Fruit fly (Drosophila melanogaster) whole organism, embryonic: ENCODE results near the gene CG13484.

Source experiments
- Antp ChIP-seq: fragments of 200-800 bp; sonication (Bioruptor generic); optimal IDR thresholded peaks from 3 replicates; lab custom pipeline; 2016; ENCODE audit warnings: missing biosample characterization, missing genetic modification characterization
- CG10209 ChIP-seq: fragments of 200-800 bp; sonication (Bioruptor generic); optimal IDR thresholded peaks from 3 replicates; lab custom pipeline; 2017; ENCODE audit warnings: missing biosample characterization, mild to moderate bottlenecking, missing genetic modification characterization, missing genetic modification reagents
- CG10959 ChIP-seq: fragments of 200-800 bp; sonication (Bioruptor generic); IDR thresholded peaks from 2 replicates; pipeline ENCODE4 v1.3.6; 2022; ENCODE audit warnings: missing biosample characterization, missing genetic modification characterization
- CG15269 ChIP-seq: fragments of 200-800 bp; sonication (Bioruptor generic); optimal IDR thresholded peaks from 2 replicates; lab custom pipeline; 2018; ENCODE audit warnings: missing biosample characterization, mild to moderate bottlenecking, missing genetic modification characterization, moderate library complexity
- CG2199 ChIP-seq: fragments of 200-800 bp; sonication (Bioruptor generic); IDR thresholded peaks from 3 replicates; pipeline ENCODE4 v1.3.6; 2022; ENCODE audit warnings: missing biosample characterization, missing genetic modification characterization
- CG2712 ChIP-seq: fragments of 200-800 bp; optimal IDR thresholded peaks from 3 replicates; lab custom pipeline; 2019; ENCODE audit warnings: missing biosample characterization, mild to moderate bottlenecking, missing genetic modification characterization, moderate library complexity
- CG33557 ChIP-seq: fragments of 200-800 bp; sonication (Bioruptor generic); optimal IDR thresholded peaks from 2 replicates; lab custom pipeline; 2019; ENCODE audit warnings: missing biosample characterization, mild to moderate bottlenecking, missing genetic modification characterization, moderate library complexity
- CG6272 ChIP-seq: fragments of 200-800 bp; sonication (Bioruptor generic); IDR thresholded peaks from 2 replicates; pipeline ENCODE4 v1.3.6; 2022; ENCODE audit warnings: missing biosample characterization, missing genetic modification characterization
- CG6813 ChIP-seq: fragments of 200-800 bp; sonication (Bioruptor generic); optimal IDR thresholded peaks from 2 replicates; lab custom pipeline; 2017; ENCODE audit warnings: missing biosample characterization, missing genetic modification characterization, mild to moderate bottlenecking, moderate library complexity, missing genetic modification reagents
- CG6854 ChIP-seq: fragments of 200-800 bp; sonication (Bioruptor generic); optimal IDR thresholded peaks from 3 replicates; lab custom pipeline; 2017; ENCODE audit warnings: missing biosample characterization, mild to moderate bottlenecking, missing genetic modification characterization
- CG8944 ChIP-seq: fragments of 200-800 bp; sonication (Bioruptor generic); optimal IDR thresholded peaks from 3 replicates; lab custom pipeline; 2016; ENCODE audit warnings: missing biosample characterization, missing genetic modification characterization
- D ChIP-seq, 2 experiments: fragments of 200-800 bp in 1 of 2; fragments of >200 bp in 1 of 2; sonication (Bioruptor generic) in 1 of 2; optimal IDR thresholded peaks; 2 replicates in 1 of 2; 3 replicates in 1 of 2; lab custom pipeline; 2017; ENCODE audit warnings: mild to moderate bottlenecking in 1 of 2, missing biosample characterization in 1 of 2, missing genetic modification characterization in 1 of 2, missing genetic modification reagents in 1 of 2
- Dek ChIP-seq: fragments of 200-800 bp; sonication (Bioruptor generic); optimal IDR thresholded peaks from 3 replicates; lab custom pipeline; 2019; ENCODE audit warnings: missing biosample characterization, mild to moderate bottlenecking, missing genetic modification characterization, moderate library complexity
- Dref ChIP-seq: fragments of 200-800 bp; sonication (Bioruptor generic); IDR thresholded peaks from 2 replicates; pipeline ENCODE4 v1.3.6; 2022; ENCODE audit warnings: missing biosample characterization, missing genetic modification characterization
- Ets97D ChIP-seq: fragments of 200-800 bp; sonication (Bioruptor generic); optimal IDR thresholded peaks from 3 replicates; lab custom pipeline; 2016; ENCODE audit warnings: missing biosample characterization, missing genetic modification characterization
- HLH3B ChIP-seq: fragments of 200-800 bp; sonication (Bioruptor generic); IDR thresholded peaks from 2 replicates; pipeline ENCODE4 v1.3.6; 2022; ENCODE audit warnings: missing biosample characterization, missing genetic modification characterization
- Mrtf ChIP-seq: fragments of 200-800 bp; sonication (Bioruptor generic); IDR thresholded peaks from 3 replicates; pipeline ENCODE4 v1.3.6; 2022; ENCODE audit warnings: missing biosample characterization, missing genetic modification characterization
- PHDP ChIP-seq: fragments of 200-800 bp; sonication (Bioruptor generic); optimal IDR thresholded peaks from 3 replicates; lab custom pipeline; 2018; ENCODE audit warnings: missing biosample characterization, mild to moderate bottlenecking, missing genetic modification characterization, moderate library complexity
- Pdp1 ChIP-seq, 2 experiments: fragments of 200-800 bp; sonication (Bioruptor generic); optimal IDR thresholded peaks; 3 replicates each; lab custom pipeline; 2016; ENCODE audit warnings: missing biosample characterization in 2 of 2, missing genetic modification characterization in 2 of 2, mild to moderate bottlenecking in 1 of 2, moderate library complexity in 1 of 2
- Xrp1 ChIP-seq: fragments of 200-800 bp; sonication (Bioruptor generic); IDR thresholded peaks from 2 replicates; pipeline ENCODE4 v1.3.6; 2022; ENCODE audit warnings: missing biosample characterization, missing genetic modification characterization
- ac ChIP-seq: fragments of 200-800 bp; sonication (Bioruptor generic); optimal IDR thresholded peaks from 3 replicates; lab custom pipeline; 2017; ENCODE audit warnings: missing biosample characterization, mild to moderate bottlenecking, missing genetic modification characterization
- al ChIP-seq: fragments of 200-800 bp; sonication (Bioruptor generic); IDR thresholded peaks from 2 replicates; pipeline ENCODE4 v1.3.6; 2022; ENCODE audit warnings: missing biosample characterization, missing genetic modification characterization
- ato ChIP-seq: fragments of 200-800 bp; sonication (Bioruptor generic); IDR thresholded peaks from 2 replicates; pipeline ENCODE4 v1.3.6; 2022; ENCODE audit warnings: missing biosample characterization, missing genetic modification characterization; ENCODE audit not compliant: partially characterized antibody
- bcd ChIP-seq: fragments of 200-800 bp; sonication (Bioruptor generic); optimal IDR thresholded peaks from 2 replicates; lab custom pipeline; 2017; ENCODE audit warnings: missing biosample characterization, mild to moderate bottlenecking, missing genetic modification characterization
- bsh ChIP-seq, 2 experiments: fragments of 200-800 bp; sonication (Bioruptor generic); optimal IDR thresholded peaks; 2 replicates each; lab custom pipeline; 2017 to 2018; ENCODE audit warnings: mild to moderate bottlenecking in 2 of 2, missing biosample characterization in 2 of 2, missing genetic modification characterization in 2 of 2, moderate library complexity in 1 of 2
- chif ChIP-seq, 2 experiments: fragments of 200-800 bp; sonication (Bioruptor generic); optimal IDR thresholded peaks; 3 replicates each; lab custom pipeline; 2016; ENCODE audit warnings: missing biosample characterization in 2 of 2, missing genetic modification characterization in 2 of 2
- chn ChIP-seq: fragments of 200-800 bp; sonication (Bioruptor generic); optimal IDR thresholded peaks from 2 replicates; lab custom pipeline; 2016; ENCODE audit warnings: missing biosample characterization, missing genetic modification characterization
- corto ChIP-seq: fragments of 200-800 bp; sonication (Bioruptor generic); optimal IDR thresholded peaks from 2 replicates; lab custom pipeline; 2016; ENCODE audit warnings: missing biosample characterization, mild to moderate bottlenecking, missing genetic modification characterization, moderate library complexity
- esg ChIP-seq: fragments of 200-800 bp; sonication (Bioruptor generic); conservative IDR thresholded peaks from 2 replicates; pipeline ENCODE4 v1.3.6; 2022; ENCODE audit warnings: missing biosample characterization, missing genetic modification characterization
- gfzf ChIP-seq: fragments of 200-800 bp; sonication (Bioruptor generic); optimal IDR thresholded peaks from 2 replicates; lab custom pipeline; 2016; ENCODE audit warnings: missing biosample characterization, mild to moderate bottlenecking, missing genetic modification characterization, moderate library complexity
- grn ChIP-seq: fragments of 200-800 bp; sonication (Bioruptor generic); optimal IDR thresholded peaks from 3 replicates; lab custom pipeline; 2017; ENCODE audit warnings: missing biosample characterization, missing genetic modification characterization
- gsb-n ChIP-seq: fragments of 200-800 bp; sonication (Bioruptor generic); optimal IDR thresholded peaks from 3 replicates; lab custom pipeline; 2018; ENCODE audit warnings: missing biosample characterization, mild to moderate bottlenecking, missing genetic modification characterization
- ind ChIP-seq: fragments of 200-800 bp; sonication (Bioruptor generic); optimal IDR thresholded peaks from 3 replicates; lab custom pipeline; 2016; ENCODE audit warnings: missing biosample characterization, missing genetic modification characterization
- jing ChIP-seq: fragments of 200-800 bp; sonication (Bioruptor generic); optimal IDR thresholded peaks from 2 replicates; lab custom pipeline; 2018; ENCODE audit warnings: missing biosample characterization, mild to moderate bottlenecking, missing genetic modification characterization
- klu ChIP-seq: fragments of 200-800 bp; sonication (Bioruptor generic); IDR thresholded peaks from 2 replicates; pipeline ENCODE4 v1.3.6; 2022; ENCODE audit warnings: missing biosample characterization, missing genetic modification characterization
- lbe ChIP-seq: fragments of 200-800 bp; sonication (Bioruptor generic); optimal IDR thresholded peaks from 2 replicates; lab custom pipeline; 2016; ENCODE audit warnings: missing biosample characterization, mild to moderate bottlenecking, missing genetic modification characterization
- lmd ChIP-seq: fragments of 200-800 bp; sonication (Bioruptor generic); IDR thresholded peaks from 2 replicates; pipeline ENCODE4 v1.3.6; 2022; ENCODE audit warnings: missing biosample characterization, missing genetic modification characterization
- lola ChIP-seq, 3 experiments: fragments of >200 bp in 2 of 3; fragments of 200-800 bp in 1 of 3; sonication (Bioruptor generic) in 1 of 3; optimal IDR thresholded peaks; 2 replicates each; lab custom pipeline; 2017 to 2019; ENCODE audit warnings: missing biosample characterization in 3 of 3, missing genetic modification characterization in 3 of 3, mild to moderate bottlenecking in 1 of 3, moderate library complexity in 1 of 3
- lov ChIP-seq, 2 experiments: fragments of 200-800 bp in 1 of 2; fragments of >200 bp in 1 of 2; sonication (Bioruptor generic) in 1 of 2; IDR thresholded peaks in 1 of 2; optimal IDR thresholded peaks in 1 of 2; 2 replicates in 1 of 2; 3 replicates in 1 of 2; pipeline versions ENCODE4 v1.3.6 to Lab custom; 2017 to 2022; ENCODE audit warnings: missing biosample characterization in 1 of 2, missing genetic modification characterization in 1 of 2
- maf-S ChIP-seq: fragments of 200-800 bp; sonication (Bioruptor generic); optimal IDR thresholded peaks from 2 replicates; lab custom pipeline; 2016; ENCODE audit warnings: missing biosample characterization, missing genetic modification characterization
- repo ChIP-seq: fragments of 200-800 bp; sonication (Bioruptor generic); optimal IDR thresholded peaks from 2 replicates; lab custom pipeline; 2016; ENCODE audit warnings: missing biosample characterization, missing genetic modification characterization
- ro ChIP-seq: fragments of 200-800 bp; sonication (Bioruptor generic); IDR thresholded peaks from 2 replicates; pipeline ENCODE4 v1.3.6; 2022; ENCODE audit warnings: missing biosample characterization, missing genetic modification characterization
- sens-2 ChIP-seq: fragments of 200-800 bp; sonication (Bioruptor generic); IDR thresholded peaks from 2 replicates; pipeline ENCODE4 v1.3.6; 2022; ENCODE audit warnings: missing biosample characterization, missing genetic modification characterization
- stc ChIP-seq: fragments of 200-800 bp; sonication (Bioruptor generic); IDR thresholded peaks from 2 replicates; pipeline ENCODE4 v1.3.6; 2022; ENCODE audit warnings: missing biosample characterization, missing genetic modification characterization
- tgo ChIP-seq: fragments of 200-800 bp; sonication (Bioruptor generic); IDR thresholded peaks from 3 replicates; pipeline ENCODE4 v1.3.6; 2022; ENCODE audit warnings: missing biosample characterization, missing genetic modification characterization
- twi ChIP-seq: fragments of 200-800 bp; optimal IDR thresholded peaks from 2 replicates; lab custom pipeline; 2019; ENCODE audit warnings: missing biosample characterization, mild to moderate bottlenecking, missing genetic modification characterization, moderate library complexity
- vvl ChIP-seq: fragments of 200-800 bp; sonication (Bioruptor generic); IDR thresholded peaks from 2 replicates; pipeline ENCODE4 v1.3.6; 2022; ENCODE audit warnings: missing biosample characterization, missing genetic modification characterization

Gene CG13484

dm6 chr3L:14031171-14032126, 21.4 kb downstream of the CG13484 start, which contains the start of the genes CG6650 and endos (continued):
- TF ChIP-seq ind (GFP tag; lab: Kevin White, UChicago) (peak; percentile 50), CG2712 (tag; lab: Kevin White, UChicago) (peak; percentile 54), ato (peak; percentile 8; the same call in 1 of the 2 replicates), D (optimal IDR thresholded peaks at IDR 0.05; lab: Kevin White, UChicago) (no peak), D (GFP tag; optimal IDR thresholded peaks at IDR 0.05; lab: Kevin White, UChicago) (no peak), sens-2 (GFP tag; lab: Robert Waterston, UW) (no peak), klu (GFP tag; lab: Robert Waterston, UW) (no peak), CG10209 (no peak), lola (GFP tag; optimal IDR thresholded peaks at IDR 0.05; lab: Kevin White, UChicago) (peak in 1 of 3 experiments; percentile 54), HLH3B (GFP tag; lab: Robert Waterston, UW) (no peak), Xrp1 (0 out of 2 replicates have a peak, but pooled peaks have one; percentile 5), Dref (GFP tag; lab: Robert Waterston, UW) (peak; percentile 91), CG8944 (GFP tag; lab: Kevin White, UChicago) (no peak), lmd (GFP tag; lab: Robert Waterston, UW) (peak; percentile 25; the same call in 1 of the 2 replicates), Pdp1 (GFP tag; optimal IDR thresholded peaks at IDR 0.05; lab: Kevin White, UChicago) (peak in 1 of 2 experiments; percentile 49), chif (GFP tag; optimal IDR thresholded peaks at IDR 0.05; lab: Kevin White, UChicago) (no peak), twi (no peak), gfzf (GFP tag; lab: Kevin White, UChicago) (peak; percentile 56), CG15269 (tag; lab: Kevin White, UChicago) (peak; percentile 42), gsb-n (peak; percentile 22), CG33557 (GFP tag; lab: Kevin White, UChicago) (no peak), ac (GFP tag; lab: Kevin White, UChicago) (no peak), bcd (no peak), stc (GFP tag; lab: Robert Waterston, UW) (no peak), Ets97D (GFP tag; lab: Kevin White, UChicago) (peak; percentile 37), jing (GFP tag; lab: Kevin White, UChicago) (no peak), Mrtf (no peak), lbe (GFP tag; lab: Kevin White, UChicago) (peak; percentile 47), corto (no peak), PHDP (tag; lab: Kevin White, UChicago) (peak; percentile 42), CG6854 (GFP tag; lab: Kevin White, UChicago) (no peak), CG2199 (no peak), al (GFP tag; lab: Robert Waterston, UW) (no peak), maf-S (no peak), esg (GFP tag; lab: Robert Waterston, UW) (no peak), CG10959 (GFP tag; lab: Robert Waterston, UW) (no peak), grn (GFP tag; lab: Kevin White, UChicago) (peak; percentile 3), CG6272 (GFP tag; lab: Robert Waterston, UW) (no peak), repo (GFP tag; lab: Kevin White, UChicago) (no peak), vvl (peak; percentile 54), Antp (GFP tag; lab: Kevin White, UChicago) (no peak), bsh (GFP tag; optimal IDR thresholded peaks at IDR 0.05; lab: Kevin White, UChicago) (peak in 1 of 2 experiments; percentile 3), ro (GFP tag; lab: Robert Waterston, UW) (no peak), lov (optimal IDR thresholded peaks at IDR 0.05; lab: Kevin White, UChicago) (no peak), lov (GFP tag; IDR thresholded peaks at IDR 0.05; lab: Robert Waterston, UW) (no peak), CG6813 (GFP tag; lab: Kevin White, UChicago) (no peak), Dek (tag; lab: Kevin White, UChicago) (peak; percentile 49), tgo (GFP tag; lab: Robert Waterston, UW) (no peak), chn (GFP tag; lab: Kevin White, UChicago) (no peak)
